Worm (Caenorhabditis elegans): ENCODE measurements around the gene grd-5.

The grd-5 gene

ce11 chrV:8631277-8631765 lies 12.5 kb downstream of the grd-5 start, which contains the start of gene atg-18 (continued):
- TF ChIP-seq nhr-47 (tag; optimal IDR thresholded peaks at IDR 0.05) (peak; percentile 79), nhr-20 (tag; optimal IDR thresholded peaks at IDR 0.05) (peak; percentile 84), hlh-17 (GFP tag; optimal IDR thresholded peaks at IDR 0.05; ENCODE audit: borderline replicate concordance) (no peak), F16B12.6 (tag; optimal IDR thresholded peaks at IDR 0.05) (peak; percentile 23), nhr-12 (tag; optimal IDR thresholded peaks at IDR 0.05) (no peak), nhr-11 (tag; optimal IDR thresholded peaks at IDR 0.05) (no peak), zip-4 (GFP tag; optimal IDR thresholded peaks at IDR 0.05) (no peak), zag-1 (tag; optimal IDR thresholded peaks at IDR 0.05) (no peak), fkh-8 (tag; optimal IDR thresholded peaks at IDR 0.05) (peak; percentile 46), nhr-90 (tag; optimal IDR thresholded peaks at IDR 0.05; ENCODE audit: poor library complexity) (peak; percentile 74), grh-1 (GFP tag; IDR thresholded peaks at IDR 0.05) (peak; percentile 59), fkh-4 (tag; optimal IDR thresholded peaks at IDR 0.05; ENCODE audit: borderline replicate concordance) (no peak), lin-35 (GFP tag; optimal IDR thresholded peaks at IDR 0.05) (peak; percentile 51 to 79), mef-2 (tag; optimal IDR thresholded peaks at IDR 0.05) (peak; percentile 4), isw-1 (GFP tag; IDR thresholded peaks at IDR 0.05) (peak; percentile 24), C04F5.9 (tag; optimal IDR thresholded peaks at IDR 0.05) (peak; percentile 11), dsc-1 (tag; optimal IDR thresholded peaks at IDR 0.05) (peak; percentile 57), egl-13 (tag; optimal IDR thresholded peaks at IDR 0.05) (no peak), lin-15B (tag; optimal IDR thresholded peaks at IDR 0.05) (peak; percentile 28), ceh-82 (tag; optimal IDR thresholded peaks at IDR 0.05) (peak; percentile 36 to 74 (median 45)), aha-1 (tag; optimal IDR thresholded peaks at IDR 0.05) (peak; percentile 19), ceh-8 (GFP tag; optimal IDR thresholded peaks at IDR 0.05) (no peak), efl-3 (GFP tag; optimal IDR thresholded peaks at IDR 0.05) (no peak), mep-1 (tag; optimal IDR thresholded peaks at IDR 0.05) (peak; percentile 46), C34B4.2 (tag; optimal IDR thresholded peaks at IDR 0.05) (no peak), xbp-1 (tag; optimal IDR thresholded peaks at IDR 0.05) (peak; percentile 70), unc-62 (GFP tag; optimal IDR thresholded peaks at IDR 0.05) (no peak), tlp-1 (tag; optimal IDR thresholded peaks at IDR 0.05) (no peak), Y116A8C.19 (tag; optimal IDR thresholded peaks at IDR 0.05; ENCODE audit: borderline replicate concordance) (no peak), mdl-1 (tag; optimal IDR thresholded peaks at IDR 0.05) (peak in 1 of 2 experiments; percentile 70), unc-98 (GFP tag; IDR thresholded peaks at IDR 0.05) (no peak), dpl-1 (GFP tag; optimal IDR thresholded peaks at IDR 0.05) (peak; percentile 45 to 63 (median 56)), tbx-2 (tag; optimal IDR thresholded peaks at IDR 0.05) (peak; percentile 77), jun-1 (tag; optimal IDR thresholded peaks at IDR 0.05) (no peak), nhr-84 (tag; optimal IDR thresholded peaks at IDR 0.05) (no peak), lin-14 (GFP tag; optimal IDR thresholded peaks at IDR 0.05) (peak; percentile 87), pax-3 (tag; optimal IDR thresholded peaks at IDR 0.05) (no peak), pag-3 (tag; optimal IDR thresholded peaks at IDR 0.05; ENCODE audit: borderline replicate concordance, insufficient read depth) (no peak), swsn-7 (tag; optimal IDR thresholded peaks at IDR 0.05) (peak; percentile 74), skn-1 (tag; optimal IDR thresholded peaks at IDR 0.05) (peak; percentile 83), fos-1 (tag; optimal IDR thresholded peaks at IDR 0.05) (no peak), C16A3.4 (tag; optimal IDR thresholded peaks at IDR 0.05) (peak; percentile 68), ces-1 (GFP tag; optimal IDR thresholded peaks at IDR 0.05) (no peak), snpc-4 (tag; optimal IDR thresholded peaks at IDR 0.05) (peak; percentile 34), elt-2 (tag; optimal IDR thresholded peaks at IDR 0.05) (peak; percentile 52), snu-23 (GFP tag; optimal IDR thresholded peaks at IDR 0.05) (peak; percentile 81), nhr-19 (GFP tag; conservative IDR thresholded peaks at IDR 0.05) (peak; percentile 76), nhr-237 (tag; optimal IDR thresholded peaks at IDR 0.05) (no peak), nhr-85 (tag) (peak; percentile 93)
